Fruit fly (Drosophila melanogaster) whole organism, embryonic: ENCODE results near the gene Try29F.

Experiments used
- BEAF-32 ChIP-seq: fragments of 200-800 bp; sonication (Bioruptor generic); optimal IDR thresholded peaks from 3 replicates; lab custom pipeline; 2017; ENCODE audit warnings: missing biosample characterization, missing genetic modification characterization, mild to moderate bottlenecking, moderate library complexity, missing genetic modification reagents
- Bdp1 ChIP-seq: fragments of 200-800 bp; sonication (Bioruptor generic); optimal IDR thresholded peaks from 3 replicates; lab custom pipeline; 2016; ENCODE audit warnings: missing biosample characterization, missing genetic modification characterization
- Bteb2 ChIP-seq: fragments of 200-800 bp; sonication (Bioruptor generic); optimal IDR thresholded peaks from 2 replicates; lab custom pipeline; 2016; ENCODE audit warnings: missing biosample characterization, missing genetic modification characterization
- CG10147 ChIP-seq: fragments of 200-800 bp; sonication (Bioruptor generic); optimal IDR thresholded peaks from 2 replicates; lab custom pipeline; 2019; ENCODE audit warnings: missing biosample characterization, mild to moderate bottlenecking, missing genetic modification characterization, moderate library complexity
- CG1024 ChIP-seq: fragments of 200-800 bp; sonication (Bioruptor generic); IDR thresholded peaks from 2 replicates; pipeline ENCODE4 v1.3.6; 2022; ENCODE audit warnings: missing biosample characterization, missing genetic modification characterization
- CG11085 ChIP-seq: fragments of 200-800 bp; sonication (Bioruptor generic); IDR thresholded peaks from 2 replicates; pipeline ENCODE4 v1.3.6; 2022; ENCODE audit warnings: missing biosample characterization, missing genetic modification characterization
- CG12942 ChIP-seq: fragments of 200-800 bp; sonication (Bioruptor generic); optimal IDR thresholded peaks from 3 replicates; lab custom pipeline; 2016; ENCODE audit warnings: missing biosample characterization, missing genetic modification characterization
- CG14441 ChIP-seq: fragments of 200-800 bp; sonication (Bioruptor generic); IDR thresholded peaks from 2 replicates; pipeline ENCODE4 v1.3.6; 2022; ENCODE audit warnings: missing biosample characterization, missing genetic modification characterization
- CG14965 ChIP-seq: fragments of 200-800 bp; sonication (Bioruptor generic); optimal IDR thresholded peaks from 2 replicates; lab custom pipeline; 2016; ENCODE audit warnings: missing biosample characterization, missing genetic modification characterization, borderline replicate concordance
- CG15073 ChIP-seq: fragments of 200-800 bp; sonication (Bioruptor generic); optimal IDR thresholded peaks from 2 replicates; lab custom pipeline; 2016; ENCODE audit warnings: missing biosample characterization, missing genetic modification characterization
- CG1529 ChIP-seq: fragments of 200-800 bp; sonication (Bioruptor generic); optimal IDR thresholded peaks from 3 replicates; lab custom pipeline; 2018; ENCODE audit warnings: missing biosample characterization, missing genetic modification characterization
- CG17612 ChIP-seq: fragments of 200-800 bp; sonication (Bioruptor generic); IDR thresholded peaks from 2 replicates; pipeline ENCODE4 v1.3.6; 2022; ENCODE audit warnings: missing biosample characterization, missing genetic modification characterization
- CG17802 ChIP-seq: fragments of 200-800 bp; sonication (Bioruptor generic); optimal IDR thresholded peaks from 2 replicates; lab custom pipeline; 2018; ENCODE audit warnings: missing biosample characterization, mild to moderate bottlenecking, missing genetic modification characterization, moderate library complexity
- CG3281 ChIP-seq: fragments of 200-800 bp; sonication (Bioruptor generic); optimal IDR thresholded peaks from 3 replicates; lab custom pipeline; 2017; ENCODE audit warnings: missing biosample characterization, mild to moderate bottlenecking, missing genetic modification characterization
- CG3726 ChIP-seq: fragments of 200-800 bp; sonication (Bioruptor generic); IDR thresholded peaks from 3 replicates; pipeline ENCODE4, ENCODE4 v1.3.6; 2022; ENCODE audit warnings: missing biosample characterization, missing genetic modification characterization
- CG3838 ChIP-seq: fragments of 200-800 bp; sonication (Bioruptor generic); optimal IDR thresholded peaks from 3 replicates; lab custom pipeline; 2016; ENCODE audit warnings: missing biosample characterization, missing genetic modification characterization
- CG4617 ChIP-seq: fragments of 200-800 bp; sonication (Bioruptor generic); optimal IDR thresholded peaks from 3 replicates; lab custom pipeline; 2016; ENCODE audit warnings: missing biosample characterization, missing genetic modification characterization, borderline replicate concordance
- CG4730 ChIP-seq: fragments of 200-800 bp; sonication (Bioruptor generic); IDR thresholded peaks from 2 replicates; pipeline ENCODE4 v1.3.6; 2022; ENCODE audit warnings: missing biosample characterization, missing genetic modification characterization
- CG7839 ChIP-seq: fragments of 200-800 bp; sonication (Bioruptor generic); optimal IDR thresholded peaks from 3 replicates; lab custom pipeline; 2018; ENCODE audit warnings: missing biosample characterization, mild to moderate bottlenecking, missing genetic modification characterization, moderate library complexity
- CG7963 ChIP-seq: fragments of 200-800 bp; sonication (Bioruptor generic); IDR thresholded peaks from 3 replicates; pipeline ENCODE4 v1.3.6; 2022; ENCODE audit warnings: missing biosample characterization, missing genetic modification characterization; ENCODE audit not compliant: partially characterized antibody
- CG8924 ChIP-seq: fragments of 200-800 bp; optimal IDR thresholded peaks from 3 replicates; lab custom pipeline; 2019; ENCODE audit warnings: missing biosample characterization, mild to moderate bottlenecking, missing genetic modification characterization, moderate library complexity
- CoRest ChIP-seq: fragments of 200-800 bp; sonication (Bioruptor generic); optimal IDR thresholded peaks from 3 replicates; lab custom pipeline; 2018; ENCODE audit warnings: missing biosample characterization, mild to moderate bottlenecking, missing genetic modification characterization, moderate library complexity
- D ChIP-seq, 2 experiments: fragments of 200-800 bp in 1 of 2; fragments of >200 bp in 1 of 2; sonication (Bioruptor generic) in 1 of 2; optimal IDR thresholded peaks; 2 replicates in 1 of 2; 3 replicates in 1 of 2; lab custom pipeline; 2017; ENCODE audit warnings: mild to moderate bottlenecking in 1 of 2, missing biosample characterization in 1 of 2, missing genetic modification characterization in 1 of 2, missing genetic modification reagents in 1 of 2
- Dfd ChIP-seq, 2 experiments: fragments of >200 bp; optimal IDR thresholded peaks; 2 replicates each; lab custom pipeline; 2017; ENCODE audit warnings: missing biosample characterization in 2 of 2, missing genetic modification characterization in 2 of 2
- Dll ChIP-seq: fragments of 200-800 bp; sonication (Bioruptor generic); IDR thresholded peaks from 4 replicates; pipeline ENCODE4 v1.3.6; 2022; ENCODE audit warnings: missing biosample characterization, missing genetic modification characterization; ENCODE audit not compliant: partially characterized antibody
- E2f1 ChIP-seq: fragments of 200-800 bp; sonication (Bioruptor generic); IDR thresholded peaks from 2 replicates; pipeline ENCODE4 v1.3.6; 2022; ENCODE audit warnings: missing biosample characterization, missing genetic modification characterization
- HLHmδ ChIP-seq: fragments of 200-800 bp; sonication (Bioruptor generic); optimal IDR thresholded peaks from 2 replicates; lab custom pipeline; 2018; ENCODE audit warnings: missing biosample characterization, mild to moderate bottlenecking, missing genetic modification characterization, moderate library complexity
- Nf-YA ChIP-seq: fragments of 200-800 bp; sonication (Bioruptor generic); IDR thresholded peaks from 2 replicates; pipeline ENCODE4 v1.3.6; 2022; ENCODE audit warnings: missing biosample characterization, missing genetic modification characterization
- Nf-YB ChIP-seq: fragments of 200-800 bp; sonication (Bioruptor generic); optimal IDR thresholded peaks from 3 replicates; lab custom pipeline; 2019; ENCODE audit warnings: missing biosample characterization, mild to moderate bottlenecking, missing genetic modification characterization, moderate library complexity
- NfI ChIP-seq: fragments of 200-800 bp; sonication (Bioruptor generic); optimal IDR thresholded peaks from 3 replicates; lab custom pipeline; 2018; ENCODE audit warnings: missing biosample characterization, mild to moderate bottlenecking, missing genetic modification characterization, moderate library complexity
- Pdp1 ChIP-seq, 2 experiments: fragments of 200-800 bp; sonication (Bioruptor generic); optimal IDR thresholded peaks; 3 replicates each; lab custom pipeline; 2016; ENCODE audit warnings: missing biosample characterization in 2 of 2, missing genetic modification characterization in 2 of 2, mild to moderate bottlenecking in 1 of 2, moderate library complexity in 1 of 2
- Rfx ChIP-seq: fragments of 200-800 bp; sonication (Bioruptor generic); IDR thresholded peaks from 2 replicates; pipeline ENCODE4 v1.3.6; 2022; ENCODE audit warnings: missing biosample characterization, missing genetic modification characterization
- Side ChIP-seq: fragments of 200-800 bp; sonication (Bioruptor generic); optimal IDR thresholded peaks from 2 replicates; lab custom pipeline; 2016; ENCODE audit warnings: missing biosample characterization, missing genetic modification characterization
- Vsx1 ChIP-seq: fragments of 200-800 bp; sonication (Bioruptor generic); optimal IDR thresholded peaks from 2 replicates; lab custom pipeline; 2017; ENCODE audit warnings: missing biosample characterization, mild to moderate bottlenecking, missing genetic modification characterization, missing genetic modification reagents
- ap ChIP-seq: fragments of 200-800 bp; sonication (Bioruptor generic); IDR thresholded peaks from 2 replicates; pipeline ENCODE4 v1.3.6; 2022; ENCODE audit warnings: missing biosample characterization, missing genetic modification characterization
- cas ChIP-seq: fragments of 200-800 bp; sonication (Bioruptor generic); IDR thresholded peaks from 2 replicates; pipeline ENCODE4 v1.3.6; 2022; ENCODE audit warnings: missing biosample characterization, missing genetic modification characterization
- chm ChIP-seq: fragments of 200-800 bp; sonication (Bioruptor generic); IDR thresholded peaks from 2 replicates; pipeline ENCODE4 v1.3.6; 2022; ENCODE audit warnings: missing biosample characterization, missing genetic modification characterization
- fru ChIP-seq: fragments of >200 bp; optimal IDR thresholded peaks from 2 replicates; lab custom pipeline; 2017
- gce ChIP-seq: fragments of 200-800 bp; sonication (Bioruptor generic); IDR thresholded peaks from 3 replicates; pipeline ENCODE4 v1.3.6; 2022; ENCODE audit warnings: missing biosample characterization, missing genetic modification characterization
- gsb ChIP-seq: fragments of 200-800 bp; sonication (Bioruptor generic); IDR thresholded peaks from 2 replicates; pipeline ENCODE4 v1.3.6; 2022; ENCODE audit warnings: missing biosample characterization, missing genetic modification characterization
- h ChIP-seq: fragments of >200 bp; optimal IDR thresholded peaks from 2 replicates; lab custom pipeline; 2017
- hkb ChIP-seq, 2 experiments: fragments of 200-800 bp in 1 of 2; fragments of >200 bp in 1 of 2; sonication (Bioruptor generic) in 1 of 2; IDR thresholded peaks in 1 of 2; optimal IDR thresholded peaks in 1 of 2; 2 replicates each; pipeline versions ENCODE4 v1.3.6 to Lab custom; 2017 to 2022; ENCODE audit warnings: missing biosample characterization in 1 of 2, missing genetic modification characterization in 1 of 2
- ken ChIP-seq: fragments of 200-800 bp; sonication (Bioruptor generic); IDR thresholded peaks from 3 replicates; pipeline ENCODE4 v1.3.6; 2022; ENCODE audit warnings: missing biosample characterization, missing genetic modification characterization
- kni ChIP-seq: fragments of 200-800 bp; sonication (Bioruptor generic); optimal IDR thresholded peaks from 3 replicates; lab custom pipeline; 2017; ENCODE audit warnings: mild to moderate bottlenecking, missing biosample characterization, missing genetic modification reagents, missing genetic modification characterization
- knrl ChIP-seq: fragments of 200-800 bp; sonication (Bioruptor generic); IDR thresholded peaks from 3 replicates; pipeline ENCODE4 v1.3.6; 2022; ENCODE audit warnings: missing biosample characterization, missing genetic modification characterization; ENCODE audit not compliant: partially characterized antibody
- phol ChIP-seq: fragments of 200-800 bp; sonication (Bioruptor generic); optimal IDR thresholded peaks from 3 replicates; lab custom pipeline; 2018; ENCODE audit warnings: missing biosample characterization, mild to moderate bottlenecking, missing genetic modification characterization, moderate library complexity
- sob ChIP-seq: fragments of 200-800 bp; sonication (Bioruptor generic); IDR thresholded peaks from 2 replicates; pipeline ENCODE4 v1.3.6; 2022; ENCODE audit warnings: missing biosample characterization, missing genetic modification characterization
- tin ChIP-seq: fragments of 200-800 bp; sonication (Bioruptor generic); optimal IDR thresholded peaks from 3 replicates; lab custom pipeline; 2016; ENCODE audit warnings: missing biosample characterization, missing genetic modification characterization
- tna ChIP-seq: fragments of 200-800 bp; sonication (Bioruptor generic); IDR thresholded peaks from 2 replicates; pipeline ENCODE4 v1.3.6; 2022; ENCODE audit warnings: missing biosample characterization, missing genetic modification characterization; ENCODE audit not compliant: partially characterized antibody

Gene Try29F

dm6 chr2L:8984614-8985318, 13.6 kb upstream of the Try29F start, which contains the start of gene CG13101 (continued):
- TF ChIP-seq Nf-YB (GFP tag; lab: Kevin White, UChicago) (peak; percentile 83), CG17802 (tag; lab: Kevin White, UChicago) (peak; percentile 57), Nf-YA (GFP tag; lab: Robert Waterston, UW) (peak; percentile 83), Dfd (GFP tag; optimal IDR thresholded peaks at IDR 0.05; lab: Kevin White, UChicago) (no peak), chm (peak; percentile 93; the same call in 1 of the 2 replicates), CG3281 (GFP tag; lab: Kevin White, UChicago) (peak; percentile 90), CG1529 (GFP tag; lab: Kevin White, UChicago) (peak; percentile 81), BEAF-32 (no peak), HLHmδ (no peak), sob (GFP tag; lab: Robert Waterston, UW) (peak; percentile 96), CG4730 (GFP tag; lab: Robert Waterston, UW) (peak; percentile 93), CG7963 (GFP tag; lab: Robert Waterston, UW) (no peak), ken (GFP tag; lab: Robert Waterston, UW) (no peak; the same call in 1 of the 3 replicates), CG15073 (GFP tag; lab: Kevin White, UChicago) (peak; percentile 56), Vsx1 (GFP tag; lab: Kevin White, UChicago) (peak; percentile 85), tna (GFP tag; lab: Robert Waterston, UW) (no peak), knrl (GFP tag; lab: Robert Waterston, UW) (no peak), CG1024 (GFP tag; lab: Robert Waterston, UW) (peak; percentile 82), kni (GFP tag; lab: Kevin White, UChicago) (no peak), phol (tag; lab: Kevin White, UChicago) (peak; percentile 91), CG14965 (no peak), CG3726 (no peak; the same call in 2 of the 3 replicates), CG4617 (GFP tag; lab: Kevin White, UChicago) (peak; percentile 61), CG11085 (peak; percentile 89), CG3838 (GFP tag; lab: Kevin White, UChicago) (peak; percentile 65), hkb (optimal IDR thresholded peaks at IDR 0.05; lab: Kevin White, UChicago) (no peak), hkb (GFP tag; IDR thresholded peaks at IDR 0.05; lab: Robert Waterston, UW) (peak; percentile 95), tin (peak; percentile 88), gsb (GFP tag; lab: Robert Waterston, UW) (peak; percentile 89), Rfx (GFP tag; lab: Robert Waterston, UW) (peak; percentile 96), E2f1 (GFP tag; lab: Robert Waterston, UW) (peak; percentile 95), Bdp1 (GFP tag; lab: Kevin White, UChicago) (peak; percentile 77), CG10147 (peak; percentile 92), Pdp1 (GFP tag; optimal IDR thresholded peaks at IDR 0.05; lab: Kevin White, UChicago) (peak; percentile 85 to 87), CoRest (tag; lab: Kevin White, UChicago) (peak; percentile 94), Bteb2 (GFP tag; lab: Kevin White, UChicago) (peak; percentile 91), cas (GFP tag; lab: Robert Waterston, UW) (peak; percentile 80), CG8924 (peak; percentile 95), Side (peak; percentile 77), ap (GFP tag; lab: Robert Waterston, UW) (peak; percentile 90), CG14441 (GFP tag; lab: Robert Waterston, UW) (peak; percentile 93), h (lab: Kevin White, UChicago) (no peak), CG7839 (tag; lab: Kevin White, UChicago) (peak; percentile 95), CG12942 (GFP tag; lab: Kevin White, UChicago) (peak; percentile 89), D (optimal IDR thresholded peaks at IDR 0.05; lab: Kevin White, UChicago) (no peak), D (GFP tag; optimal IDR thresholded peaks at IDR 0.05; lab: Kevin White, UChicago) (peak; percentile 89), fru (no peak), Dll (no peak), NfI (GFP tag; lab: Kevin White, UChicago) (peak; percentile 80), CG17612 (peak; percentile 87), gce (GFP tag; lab: Robert Waterston, UW) (peak; percentile 93)
